Fruit fly (Drosophila melanogaster) whole organism, wandering third instar larva: ENCODE results near the gene CG14968.

Experiments used
- Abd-B ChIP-seq: fragments of >200 bp; optimal IDR thresholded peaks from 2 replicates; lab custom pipeline; 2017; ENCODE audit warnings: missing biosample characterization, missing genetic modification characterization
- CG32264 ChIP-seq: fragments of 200-800 bp; sonication (Bioruptor generic); optimal IDR thresholded peaks from 2 replicates; lab custom pipeline; 2016; ENCODE audit warnings: missing biosample characterization, missing genetic modification characterization
- CG9705 ChIP-seq: fragments of 200-800 bp; sonication (Bioruptor generic); optimal IDR thresholded peaks from 2 replicates; lab custom pipeline; 2018; ENCODE audit warnings: missing biosample characterization, mild to moderate bottlenecking, missing genetic modification characterization
- CrebA ChIP-seq: fragments of 200-800 bp; sonication (Bioruptor generic); optimal IDR thresholded peaks from 2 replicates; lab custom pipeline; 2016; ENCODE audit warnings: missing biosample characterization, mild to moderate bottlenecking, missing genetic modification characterization, borderline replicate concordance
- Dfd ChIP-seq: fragments of >200 bp; optimal IDR thresholded peaks from 2 replicates; lab custom pipeline; 2017; ENCODE audit warnings: missing biosample characterization, missing genetic modification characterization
- Dif ChIP-seq: fragments of 200-275, 200-300 bp; sonication (Bioruptor generic); optimal IDR thresholded peaks from 2 replicates; lab custom pipeline; 2018; ENCODE audit warnings: missing biosample characterization, missing genetic modification characterization; ENCODE audit not compliant: partially characterized antibody
- GATAd ChIP-seq: sonication (Bioruptor generic); optimal IDR thresholded peaks from 2 replicates; lab custom pipeline; 2016; ENCODE audit warnings: missing biosample characterization, missing genetic modification characterization
- HLH106 ChIP-seq: fragments of 200-800 bp; optimal IDR thresholded peaks from 3 replicates; lab custom pipeline; 2019; ENCODE audit warnings: missing biosample characterization, mild to moderate bottlenecking, missing genetic modification characterization, moderate library complexity
- Hnf4 ChIP-seq: fragments of 200-800 bp; sonication (Bioruptor generic); optimal IDR thresholded peaks from 2 replicates; lab custom pipeline; 2016; ENCODE audit warnings: missing biosample characterization, mild to moderate bottlenecking, missing genetic modification characterization
- Hr78 ChIP-seq: fragments of >200 bp; optimal IDR thresholded peaks from 2 replicates; lab custom pipeline; 2017; ENCODE audit warnings: missing biosample characterization, missing genetic modification characterization
- Hr83 ChIP-seq: fragments of 200-300 bp; sonication (Bioruptor generic); optimal IDR thresholded peaks from 2 replicates; lab custom pipeline; 2016; ENCODE audit warnings: missing biosample characterization, mild to moderate bottlenecking, missing genetic modification characterization, moderate library complexity; ENCODE audit not compliant: poor library complexity, severe bottlenecking
- Jra ChIP-seq: sonication (Bioruptor generic); optimal IDR thresholded peaks from 2 replicates; lab custom pipeline; 2016; ENCODE audit warnings: missing biosample characterization, missing genetic modification characterization
- Mio ChIP-seq: sonication (Bioruptor generic); optimal IDR thresholded peaks from 2 replicates; lab custom pipeline; 2016; ENCODE audit warnings: missing biosample characterization, missing genetic modification characterization
- Myc ChIP-seq: fragments of >200 bp; optimal IDR thresholded peaks from 2 replicates; lab custom pipeline; 2017
- N ChIP-seq: fragments of >200 bp; optimal IDR thresholded peaks from 2 replicates; lab custom pipeline; 2018; ENCODE audit warnings: missing biosample characterization, missing external identifiers, missing genetic modification characterization
- OdsH ChIP-seq: fragments of 200-800 bp; sonication (Bioruptor generic); optimal IDR thresholded peaks from 2 replicates; lab custom pipeline; 2016; ENCODE audit warnings: missing biosample characterization, mild to moderate bottlenecking, missing genetic modification characterization
- Rel ChIP-seq, 2 experiments: fragments of 200-800 bp; sonication (Bioruptor generic) in 1 of 2; optimal IDR thresholded peaks; 2 replicates in 1 of 2; 3 replicates in 1 of 2; lab custom pipeline; 2016 to 2019; ENCODE audit warnings: mild to moderate bottlenecking in 2 of 2, missing biosample characterization in 2 of 2, missing genetic modification characterization in 2 of 2, moderate library complexity in 1 of 2
- Sp1 ChIP-seq: fragments of 200-800 bp; sonication (Bioruptor generic); optimal IDR thresholded peaks from 3 replicates; lab custom pipeline; 2019; ENCODE audit warnings: missing biosample characterization, mild to moderate bottlenecking, missing genetic modification characterization, moderate library complexity
- Vsx2 ChIP-seq: fragments of 200-300, 225-300 bp; sonication (Bioruptor generic); optimal IDR thresholded peaks from 2 replicates; lab custom pipeline; 2018; ENCODE audit warnings: missing biosample characterization, missing genetic modification characterization; ENCODE audit not compliant: partially characterized antibody
- br ChIP-seq: fragments of 200-800 bp; sonication (Bioruptor generic); optimal IDR thresholded peaks from 2 replicates; lab custom pipeline; 2016; ENCODE audit warnings: missing biosample characterization, missing genetic modification characterization
- brk ChIP-seq: fragments of 200-800 bp; sonication (Bioruptor generic); optimal IDR thresholded peaks from 2 replicates; lab custom pipeline; 2016; ENCODE audit warnings: missing biosample characterization, mild to moderate bottlenecking, missing genetic modification characterization
- dl ChIP-seq, 2 experiments: fragments of 175-275, 200-275 bp in 1 of 2; fragments of 200-275 bp in 1 of 2; sonication (Bioruptor generic); optimal IDR thresholded peaks; lab custom pipeline; 2018; ENCODE audit warnings: mild to moderate bottlenecking in 2 of 2, missing biosample characterization in 2 of 2, missing genetic modification characterization in 2 of 2, moderate library complexity in 2 of 2; ENCODE audit not compliant: partially characterized antibody in 2 of 2, insufficient read depth in 1 of 2
- dmrt93B ChIP-seq: fragments of 200-800 bp; sonication (Bioruptor generic); optimal IDR thresholded peaks from 2 replicates; lab custom pipeline; 2018; ENCODE audit warnings: missing biosample characterization, mild to moderate bottlenecking, missing genetic modification characterization
- dsf ChIP-seq: sonication (Bioruptor generic); optimal IDR thresholded peaks from 2 replicates; lab custom pipeline; 2016; ENCODE audit warnings: missing biosample characterization, missing genetic modification characterization, borderline replicate concordance
- ey ChIP-seq: fragments of 200-800 bp; sonication (Bioruptor generic); optimal IDR thresholded peaks from 2 replicates; lab custom pipeline; 2016; ENCODE audit warnings: missing biosample characterization, missing genetic modification characterization
- foxo ChIP-seq, 2 experiments: fragments of 200-800 bp; sonication (Bioruptor generic); optimal IDR thresholded peaks; 2 replicates in 1 of 2; 3 replicates in 1 of 2; lab custom pipeline; 2016 to 2017; ENCODE audit warnings: missing biosample characterization in 2 of 2, missing genetic modification characterization in 2 of 2
- fru ChIP-seq: fragments of 200-800 bp; sonication (Bioruptor generic); optimal IDR thresholded peaks from 3 replicates; lab custom pipeline; 2016; ENCODE audit warnings: missing biosample characterization, mild to moderate bottlenecking, missing genetic modification characterization
- h ChIP-seq: fragments of 200-800 bp; sonication (Bioruptor generic); optimal IDR thresholded peaks from 3 replicates; lab custom pipeline; 2016; ENCODE audit warnings: missing biosample characterization, mild to moderate bottlenecking, missing genetic modification characterization
- jim ChIP-seq: fragments of 175-275, 200-325 bp; sonication (Bioruptor generic); optimal IDR thresholded peaks from 2 replicates; lab custom pipeline; 2016; ENCODE audit warnings: missing biosample characterization, mild to moderate bottlenecking, missing genetic modification characterization
- lola ChIP-seq: fragments of >200 bp; optimal IDR thresholded peaks from 2 replicates; lab custom pipeline; 2017; ENCODE audit warnings: missing biosample characterization, missing genetic modification characterization
- pan ChIP-seq: fragments of >200 bp; optimal IDR thresholded peaks from 2 replicates; lab custom pipeline; 2017
- psq ChIP-seq: fragments of 200-800 bp; sonication (Bioruptor generic); optimal IDR thresholded peaks from 3 replicates; lab custom pipeline; 2017; ENCODE audit warnings: missing biosample characterization, mild to moderate bottlenecking, missing genetic modification characterization, moderate library complexity
- rgr ChIP-seq: fragments of 200-800 bp; sonication (Bioruptor generic); optimal IDR thresholded peaks from 3 replicates; lab custom pipeline; 2016; ENCODE audit warnings: missing biosample characterization, mild to moderate bottlenecking, missing genetic modification characterization
- sage ChIP-seq: fragments of 200-800 bp; sonication (Bioruptor generic); optimal IDR thresholded peaks from 2 replicates; lab custom pipeline; 2016; ENCODE audit warnings: missing biosample characterization, mild to moderate bottlenecking, missing genetic modification characterization
- sv ChIP-seq: fragments of 200-800 bp; sonication (Bioruptor generic); optimal IDR thresholded peaks from 3 replicates; lab custom pipeline; 2016; ENCODE audit warnings: missing biosample characterization, missing genetic modification characterization
- tai ChIP-seq: sonication (Bioruptor generic); optimal IDR thresholded peaks from 2 replicates; lab custom pipeline; 2016; ENCODE audit warnings: missing biosample characterization, missing genetic modification characterization
- usp ChIP-seq: fragments of >200 bp; optimal IDR thresholded peaks from 2 replicates; lab custom pipeline; 2017; ENCODE audit warnings: missing biosample characterization, missing genetic modification characterization
- woc ChIP-seq: sonication (Bioruptor generic); optimal IDR thresholded peaks from 2 replicates; lab custom pipeline; 2016; ENCODE audit warnings: missing biosample characterization, mild to moderate bottlenecking, missing genetic modification characterization

CG14968 gene

dm6 chr3L:3343260-3343659, 40.3 kb upstream of the CG14968 start:
- TF ChIP-seq tai (GFP tag; lab: Kevin White, UChicago) (peak; percentile 52), Hr83 (GFP tag; lab: Kevin White, UChicago) (no peak), fru (peak; percentile 88), Myc (no peak), dsf (GFP tag; lab: Kevin White, UChicago) (peak; percentile 19), dl (GFP tag; optimal IDR thresholded peaks at IDR 0.05; lab: Kevin White, UChicago; ENCODE audit: insufficient read depth in 1 of 2, partially characterized antibody in 2 of 2) (no peak), sage (GFP tag; lab: Kevin White, UChicago) (peak; percentile 11), Vsx2 (GFP tag; lab: Kevin White, UChicago) (no peak), h (GFP tag; lab: Kevin White, UChicago) (peak; percentile 85), Jra (GFP tag; lab: Kevin White, UChicago) (peak; percentile 38), Abd-B (GFP tag; lab: Kevin White, UChicago) (no peak), Rel (GFP tag; optimal IDR thresholded peaks at IDR 0.05; lab: Kevin White, UChicago) (no peak), Rel (tag; optimal IDR thresholded peaks at IDR 0.05; lab: Kevin White, UChicago) (peak; percentile 6), rgr (GFP tag; lab: Kevin White, UChicago) (peak; percentile 77), Dfd (GFP tag; lab: Kevin White, UChicago) (no peak), usp (no peak), br (peak; percentile 72), dmrt93B (GFP tag; lab: Kevin White, UChicago) (peak; percentile 59), CrebA (GFP tag; lab: Kevin White, UChicago) (no peak), pan (lab: Kevin White, UChicago) (no peak), lola (GFP tag; lab: Kevin White, UChicago) (no peak), foxo (GFP tag; optimal IDR thresholded peaks at IDR 0.05; lab: Kevin White, UChicago) (peak in 1 of 2 experiments; percentile 85), woc (GFP tag; lab: Kevin White, UChicago) (peak; percentile 60), CG9705 (GFP tag; lab: Kevin White, UChicago) (peak; percentile 60), Hr78 (GFP tag; lab: Kevin White, UChicago) (no peak), N (GFP tag; lab: Kevin White, UChicago) (no peak), brk (peak; percentile 76), psq (peak; percentile 85), HLH106 (tag; lab: Kevin White, UChicago) (peak; percentile 78), GATAd (GFP tag; lab: Kevin White, UChicago) (no peak), Sp1 (GFP tag; lab: Kevin White, UChicago) (peak; percentile 90), CG32264 (GFP tag; lab: Kevin White, UChicago) (peak; percentile 23), OdsH (GFP tag; lab: Kevin White, UChicago) (peak; percentile 85), jim (GFP tag; lab: Kevin White, UChicago) (no peak), ey (peak; percentile 79), Dif (GFP tag; lab: Kevin White, UChicago) (no peak), sv (GFP tag; lab: Kevin White, UChicago) (peak; percentile 16), Hnf4 (GFP tag; lab: Kevin White, UChicago) (peak; percentile 78), Mio (GFP tag; lab: Kevin White, UChicago) (no peak)

- peak; percentile 49 for TF ChIP-seq sage (GFP tag; lab: Kevin White, UChicago)
- peak; percentile 10 for TF ChIP-seq tai (GFP tag; lab: Kevin White, UChicago)
- peak; percentile 63 for TF ChIP-seq OdsH (GFP tag; lab: Kevin White, UChicago)
- TF ChIP-seq Dfd (GFP tag; lab: Kevin White, UChicago): no peak
- no peak for TF ChIP-seq jim (GFP tag; lab: Kevin White, UChicago)
- peak; percentile 74 for TF ChIP-seq woc (GFP tag; lab: Kevin White, UChicago)
- TF ChIP-seq brk: peak; percentile 3
- TF ChIP-seq Mio (GFP tag; lab: Kevin White, UChicago): peak; percentile 15
- TF ChIP-seq sv (GFP tag; lab: Kevin White, UChicago): no peak
- TF ChIP-seq foxo (GFP tag; optimal IDR thresholded peaks at IDR 0.05; lab: Kevin White, UChicago): peak in 1 of 2 experiments; percentile 77
- peak; percentile 75 for TF ChIP-seq Hnf4 (GFP tag; lab: Kevin White, UChicago)
- TF ChIP-seq Hr78 (GFP tag; lab: Kevin White, UChicago): no peak
- no peak for TF ChIP-seq N (GFP tag; lab: Kevin White, UChicago)
- TF ChIP-seq HLH106 (tag; lab: Kevin White, UChicago): peak; percentile 58
- TF ChIP-seq usp: no peak
- no peak for TF ChIP-seq Jra (GFP tag; lab: Kevin White, UChicago)
- peak; percentile 69 for TF ChIP-seq h (GFP tag; lab: Kevin White, UChicago)
- no peak for TF ChIP-seq Hr83 (GFP tag; lab: Kevin White, UChicago)
- peak; percentile 76 for TF ChIP-seq fru
- TF ChIP-seq CG9705 (GFP tag; lab: Kevin White, UChicago): peak; percentile 41
- no peak for TF ChIP-seq Rel (GFP tag; optimal IDR thresholded peaks at IDR 0.05; lab: Kevin White, UChicago)
- peak; percentile 13 for TF ChIP-seq Rel (tag; optimal IDR thresholded peaks at IDR 0.05; lab: Kevin White, UChicago)
- TF ChIP-seq ey: peak; percentile 78
- TF ChIP-seq Sp1 (GFP tag; lab: Kevin White, UChicago): peak; percentile 77
- TF ChIP-seq psq: peak; percentile 64
- no peak for TF ChIP-seq Dif (GFP tag; lab: Kevin White, UChicago)
- TF ChIP-seq pan (lab: Kevin White, UChicago): no peak
- TF ChIP-seq br: peak; percentile 73
- peak; percentile 39 for TF ChIP-seq dmrt93B (GFP tag; lab: Kevin White, UChicago)
- no peak for TF ChIP-seq GATAd (GFP tag; lab: Kevin White, UChicago)
- TF ChIP-seq rgr (GFP tag; lab: Kevin White, UChicago): peak; percentile 76
Observed at dm6 chr3L:3342307-3342940, 39.5 kb upstream of the CG14968 start.
